Fruit fly (Drosophila melanogaster) whole organism, embryonic: Measurements from ENCODE around the gene Awh.
A peak's percentile ranks its signal among the peaks of the same experiment; 100 is the strongest.

Experiments used
- Bdp1 ChIP-seq: fragments of 200-800 bp; sonication (Bioruptor generic); optimal IDR thresholded peaks from 3 replicates; lab custom pipeline; 2016; ENCODE audit warnings: missing biosample characterization, missing genetic modification characterization
- CG10209 ChIP-seq: fragments of 200-800 bp; sonication (Bioruptor generic); optimal IDR thresholded peaks from 3 replicates; lab custom pipeline; 2017; ENCODE audit warnings: missing biosample characterization, mild to moderate bottlenecking, missing genetic modification characterization, missing genetic modification reagents
- CG12299 ChIP-seq: fragments of 200-800 bp; sonication (Bioruptor generic); optimal IDR thresholded peaks from 2 replicates; lab custom pipeline; 2018; ENCODE audit warnings: missing biosample characterization, mild to moderate bottlenecking, missing genetic modification characterization
- CG13775 ChIP-seq: fragments of 200-800 bp; sonication (Bioruptor generic); optimal IDR thresholded peaks from 3 replicates; lab custom pipeline; 2017; ENCODE audit warnings: missing biosample characterization, mild to moderate bottlenecking, missing genetic modification characterization
- CG14441 ChIP-seq: fragments of 200-800 bp; sonication (Bioruptor generic); IDR thresholded peaks from 2 replicates; pipeline ENCODE4 v1.3.6; 2022; ENCODE audit warnings: missing biosample characterization, missing genetic modification characterization
- CG14860 ChIP-seq: fragments of 200-800 bp; sonication (Bioruptor generic); IDR thresholded peaks from 3 replicates; pipeline ENCODE4 v1.3.6; 2022; ENCODE audit warnings: missing biosample characterization, missing genetic modification characterization; ENCODE audit not compliant: partially characterized antibody
- CG16815 ChIP-seq: fragments of 200-800 bp; sonication (Bioruptor generic); optimal IDR thresholded peaks from 3 replicates; lab custom pipeline; 2017; ENCODE audit warnings: missing biosample characterization, mild to moderate bottlenecking, missing genetic modification characterization
- CG17359 ChIP-seq: fragments of 200-800 bp; sonication (Bioruptor generic); optimal IDR thresholded peaks from 3 replicates; lab custom pipeline; 2018; ENCODE audit warnings: missing biosample characterization, mild to moderate bottlenecking, missing genetic modification characterization, moderate library complexity
- CG17612 ChIP-seq: fragments of 200-800 bp; sonication (Bioruptor generic); IDR thresholded peaks from 2 replicates; pipeline ENCODE4 v1.3.6; 2022; ENCODE audit warnings: missing biosample characterization, missing genetic modification characterization
- CG17802 ChIP-seq: fragments of 200-800 bp; sonication (Bioruptor generic); optimal IDR thresholded peaks from 2 replicates; lab custom pipeline; 2018; ENCODE audit warnings: missing biosample characterization, mild to moderate bottlenecking, missing genetic modification characterization, moderate library complexity
- CG18011 ChIP-seq: fragments of 200-800 bp; sonication (Bioruptor generic); optimal IDR thresholded peaks from 2 replicates; lab custom pipeline; 2017; ENCODE audit warnings: missing biosample characterization, missing genetic modification characterization, mild to moderate bottlenecking, moderate library complexity, missing genotype
- CG18619 ChIP-seq: fragments of 200-800 bp; sonication (Bioruptor generic); optimal IDR thresholded peaks from 3 replicates; lab custom pipeline; 2017; ENCODE audit warnings: missing biosample characterization, mild to moderate bottlenecking, missing genetic modification characterization
- CG30403 ChIP-seq: fragments of 200-800 bp; sonication (Bioruptor generic); optimal IDR thresholded peaks from 3 replicates; lab custom pipeline; 2016; ENCODE audit warnings: missing biosample characterization, missing genetic modification characterization
- CG31365 ChIP-seq: fragments of 200-800 bp; sonication (Bioruptor generic); optimal IDR thresholded peaks from 2 replicates; lab custom pipeline; 2018; ENCODE audit warnings: missing biosample characterization, mild to moderate bottlenecking, missing genetic modification characterization
- CG32532 ChIP-seq: fragments of 200-800 bp; sonication (Bioruptor generic); IDR thresholded peaks from 2 replicates; pipeline ENCODE4 v1.3.6; 2022; ENCODE audit warnings: missing biosample characterization, missing genetic modification characterization
- CG34422 ChIP-seq: fragments of 200-800 bp; sonication (Bioruptor generic); IDR thresholded peaks from 3 replicates; pipeline ENCODE4 v1.3.6; 2022; ENCODE audit warnings: missing biosample characterization, missing genetic modification characterization
- CG6854 ChIP-seq: fragments of 200-800 bp; sonication (Bioruptor generic); optimal IDR thresholded peaks from 3 replicates; lab custom pipeline; 2017; ENCODE audit warnings: missing biosample characterization, mild to moderate bottlenecking, missing genetic modification characterization
- CG7271 ChIP-seq: fragments of 200-800 bp; sonication (Bioruptor generic); optimal IDR thresholded peaks from 2 replicates; lab custom pipeline; 2018; ENCODE audit warnings: missing biosample characterization, mild to moderate bottlenecking, missing genetic modification characterization, moderate library complexity
- CG8290 ChIP-seq, 3 experiments: fragments of 200-800 bp; sonication (Bioruptor generic); optimal IDR thresholded peaks; 2 replicates each; lab custom pipeline; 2016 to 2019; ENCODE audit warnings: missing biosample characterization in 3 of 3, missing genetic modification characterization in 3 of 3, mild to moderate bottlenecking in 2 of 3, moderate library complexity in 1 of 3
- CG8765 ChIP-seq: fragments of 200-800 bp; sonication (Bioruptor generic); IDR thresholded peaks from 2 replicates; pipeline ENCODE4 v1.3.6; 2022; ENCODE audit warnings: missing biosample characterization, missing genetic modification characterization
- CG9727 ChIP-seq: fragments of 200-800 bp; sonication (Bioruptor generic); optimal IDR thresholded peaks from 3 replicates; lab custom pipeline; 2017; ENCODE audit warnings: missing biosample characterization, mild to moderate bottlenecking, missing genetic modification characterization
- CG9797 ChIP-seq: fragments of 200-800 bp; sonication (Bioruptor generic); optimal IDR thresholded peaks from 3 replicates; lab custom pipeline; 2018; ENCODE audit warnings: missing biosample characterization, mild to moderate bottlenecking, missing genetic modification characterization
- ERR ChIP-seq: fragments of 200-800 bp; sonication (Bioruptor generic); optimal IDR thresholded peaks from 2 replicates; lab custom pipeline; 2016; ENCODE audit warnings: missing biosample characterization, missing genetic modification characterization
- Fer2 ChIP-seq: fragments of 200-800 bp; sonication (Bioruptor generic); optimal IDR thresholded peaks from 2 replicates; lab custom pipeline; 2018; ENCODE audit warnings: missing biosample characterization, mild to moderate bottlenecking, missing genetic modification characterization, moderate library complexity
- Hr51 ChIP-seq, 2 experiments: fragments of 200-800 bp; sonication (Bioruptor generic); optimal IDR thresholded peaks; 2 replicates in 1 of 2; 3 replicates in 1 of 2; lab custom pipeline; 2016 to 2018; ENCODE audit warnings: missing biosample characterization in 2 of 2, missing genetic modification characterization in 2 of 2, mild to moderate bottlenecking in 1 of 2, moderate library complexity in 1 of 2
- MESR4 ChIP-seq: fragments of 200-800 bp; sonication (Bioruptor generic); optimal IDR thresholded peaks from 2 replicates; lab custom pipeline; 2018; ENCODE audit warnings: missing biosample characterization, mild to moderate bottlenecking, missing genetic modification characterization, moderate library complexity
- Med ChIP-seq: fragments of 200-800 bp; sonication (Bioruptor generic); peaks from one replicate; lab custom pipeline; 2016; ENCODE audit warnings: missing biosample characterization, missing genetic modification characterization, mild to moderate bottlenecking, inconsistent platforms, moderate library complexity
- Mes4 ChIP-seq: fragments of 200-800 bp; sonication (Bioruptor generic); optimal IDR thresholded peaks from 2 replicates; lab custom pipeline; 2016; ENCODE audit warnings: missing biosample characterization, missing genetic modification characterization
- PHDP ChIP-seq: fragments of 200-800 bp; sonication (Bioruptor generic); optimal IDR thresholded peaks from 3 replicates; lab custom pipeline; 2018; ENCODE audit warnings: missing biosample characterization, mild to moderate bottlenecking, missing genetic modification characterization, moderate library complexity
- Rfx ChIP-seq: fragments of 200-800 bp; sonication (Bioruptor generic); IDR thresholded peaks from 2 replicates; pipeline ENCODE4 v1.3.6; 2022; ENCODE audit warnings: missing biosample characterization, missing genetic modification characterization
- Sry-δ ChIP-seq: fragments of 200-800 bp; sonication (Bioruptor generic); optimal IDR thresholded peaks from 2 replicates; lab custom pipeline; 2016; ENCODE audit warnings: missing biosample characterization, missing genetic modification characterization
- amos ChIP-seq: fragments of 200-800 bp; sonication (Bioruptor generic); IDR thresholded peaks from 2 replicates; pipeline ENCODE4 v1.3.6; 2022; ENCODE audit warnings: missing biosample characterization, missing genetic modification characterization; ENCODE audit not compliant: partially characterized antibody
- crc ChIP-seq: fragments of 200-800 bp; sonication (Bioruptor generic); optimal IDR thresholded peaks from 2 replicates; lab custom pipeline; 2016; ENCODE audit warnings: missing biosample characterization, missing genetic modification characterization
- dmrt99B ChIP-seq: fragments of 200-800 bp; sonication (Bioruptor generic); optimal IDR thresholded peaks from 2 replicates; lab custom pipeline; 2018; ENCODE audit warnings: missing biosample characterization, mild to moderate bottlenecking, missing genetic modification characterization, moderate library complexity
- ftz-f1 ChIP-seq: fragments of 200-800 bp; sonication (Bioruptor generic); optimal IDR thresholded peaks from 2 replicates; lab custom pipeline; 2016; ENCODE audit warnings: missing biosample characterization, missing genetic modification characterization
- jing ChIP-seq: fragments of 200-800 bp; sonication (Bioruptor generic); optimal IDR thresholded peaks from 2 replicates; lab custom pipeline; 2018; ENCODE audit warnings: missing biosample characterization, mild to moderate bottlenecking, missing genetic modification characterization
- lilli ChIP-seq: fragments of 200-800 bp; sonication (Bioruptor generic); optimal IDR thresholded peaks from 3 replicates; lab custom pipeline; 2016; ENCODE audit warnings: missing biosample characterization, missing genetic modification characterization
- mirr ChIP-seq: fragments of 200-800 bp; sonication (Bioruptor generic); optimal IDR thresholded peaks from 3 replicates; lab custom pipeline; 2018; ENCODE audit warnings: missing biosample characterization, mild to moderate bottlenecking, missing genetic modification characterization
- nom ChIP-seq: fragments of 200-800 bp; sonication (Bioruptor generic); optimal IDR thresholded peaks from 2 replicates; lab custom pipeline; 2017; ENCODE audit warnings: missing biosample characterization, missing genetic modification characterization, mild to moderate bottlenecking, moderate library complexity, missing genetic modification reagents
- prd ChIP-seq, 3 experiments: fragments of >200 bp in 2 of 3; fragments of 200-800 bp in 1 of 3; sonication (Bioruptor generic) in 1 of 3; optimal IDR thresholded peaks in 2 of 3; IDR thresholded peaks in 1 of 3; 2 replicates in 2 of 3; 3 replicates in 1 of 3; pipeline versions ENCODE4 v1.3.6 to Lab custom; 2017 to 2022; ENCODE audit warnings: missing biosample characterization in 1 of 3, missing genetic modification characterization in 1 of 3
- row ChIP-seq: fragments of 200-800 bp; sonication (Bioruptor generic); IDR thresholded peaks from 3 replicates; pipeline ENCODE4 v1.3.6; 2022; ENCODE audit warnings: missing biosample characterization, missing genetic modification characterization
- run ChIP-seq: fragments of 200-800 bp; sonication (Bioruptor generic); optimal IDR thresholded peaks from 3 replicates; lab custom pipeline; 2018; ENCODE audit warnings: missing biosample characterization, mild to moderate bottlenecking, missing genetic modification characterization
- slp2 ChIP-seq: fragments of 200-800 bp; sonication (Bioruptor generic); optimal IDR thresholded peaks from 2 replicates; lab custom pipeline; 2016; ENCODE audit warnings: missing biosample characterization, missing genetic modification characterization
- sqz ChIP-seq: fragments of 200-800 bp; sonication (Bioruptor generic); optimal IDR thresholded peaks from 3 replicates; lab custom pipeline; 2018; ENCODE audit warnings: missing biosample characterization, mild to moderate bottlenecking, missing genetic modification characterization
- stc ChIP-seq: fragments of 200-800 bp; sonication (Bioruptor generic); IDR thresholded peaks from 2 replicates; pipeline ENCODE4 v1.3.6; 2022; ENCODE audit warnings: missing biosample characterization, missing genetic modification characterization
- sug ChIP-seq: fragments of 200-800 bp; optimal IDR thresholded peaks from 2 replicates; lab custom pipeline; 2019; ENCODE audit warnings: missing biosample characterization, mild to moderate bottlenecking, missing genetic modification characterization, moderate library complexity
- tup ChIP-seq: fragments of 200-800 bp; sonication (Bioruptor generic); optimal IDR thresholded peaks from 2 replicates; lab custom pipeline; 2016; ENCODE audit warnings: missing biosample characterization, mild to moderate bottlenecking, missing genetic modification characterization, moderate library complexity
- twi ChIP-seq: fragments of 200-800 bp; optimal IDR thresholded peaks from 2 replicates; lab custom pipeline; 2019; ENCODE audit warnings: missing biosample characterization, mild to moderate bottlenecking, missing genetic modification characterization, moderate library complexity
- unc-4 ChIP-seq: fragments of 200-800 bp; sonication (Bioruptor generic); IDR thresholded peaks from 2 replicates; pipeline ENCODE4 v1.3.6; 2022; ENCODE audit warnings: missing biosample characterization, missing genetic modification characterization; ENCODE audit not compliant: partially characterized antibody

Awh gene

DNA sequence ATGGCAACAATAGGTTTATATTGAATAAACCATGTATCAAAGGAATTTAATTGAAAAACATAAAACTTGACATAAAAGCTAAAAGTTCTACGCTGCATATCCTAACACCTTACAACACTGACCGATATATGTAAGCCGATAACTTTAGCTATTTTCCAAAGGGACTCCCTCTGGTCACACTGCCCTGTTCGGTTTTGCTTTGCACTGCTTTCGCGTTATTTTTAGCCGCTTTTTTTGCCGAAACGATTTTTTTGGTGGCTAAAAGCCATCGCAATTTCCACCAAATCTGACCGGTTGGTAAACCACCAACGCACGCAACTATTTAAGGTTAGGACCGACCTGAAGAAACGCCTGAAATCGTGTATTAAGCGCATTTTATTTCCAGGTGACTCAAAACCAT, 34.9 kb upstream of the Awh start, which contains the start of the genes CG32263 and PIG-B (continued):
- TF ChIP-seq unc-4 (GFP tag; lab: Robert Waterston, UW) (peak; percentile 66), sqz (GFP tag; lab: Kevin White, UChicago) (no peak), jing (GFP tag; lab: Kevin White, UChicago) (no peak), CG18011 (GFP tag; lab: Kevin White, UChicago) (peak; percentile 73), CG32532 (GFP tag; lab: Robert Waterston, UW) (no peak), CG10209 (GFP tag; lab: Kevin White, UChicago) (no peak), CG13775 (no peak), Med (peak; percentile 85), CG18619 (no peak), tup (GFP tag; lab: Kevin White, UChicago) (no peak), CG17359 (tag; lab: Kevin White, UChicago) (no peak), Hr51 (GFP tag; optimal IDR thresholded peaks at IDR 0.05; lab: Kevin White, UChicago) (no peak), sug (tag; lab: Kevin White, UChicago) (peak; percentile 24), CG17612 (GFP tag; lab: Robert Waterston, UW) (no peak), Mes4 (GFP tag; lab: Kevin White, UChicago) (no peak), CG14441 (GFP tag; lab: Robert Waterston, UW) (no peak), CG14860 (GFP tag; lab: Robert Waterston, UW) (peak; percentile 49), Bdp1 (GFP tag; lab: Kevin White, UChicago) (no peak), ERR (GFP tag; lab: Kevin White, UChicago) (no peak), CG6854 (GFP tag; lab: Kevin White, UChicago) (no peak), CG16815 (GFP tag; lab: Kevin White, UChicago) (no peak), MESR4 (GFP tag; lab: Kevin White, UChicago) (peak; percentile 60), row (GFP tag; lab: Robert Waterston, UW) (peak; percentile 51; the same call in 1 of the 3 replicates), twi (tag; lab: Kevin White, UChicago) (no peak), stc (GFP tag; lab: Robert Waterston, UW) (no peak), Fer2 (tag; lab: Kevin White, UChicago) (no peak), amos (peak; percentile 70), mirr (GFP tag; lab: Kevin White, UChicago) (no peak), Rfx (GFP tag; lab: Robert Waterston, UW) (peak; percentile 39), ftz-f1 (GFP tag; lab: Kevin White, UChicago) (no peak), Sry-δ (GFP tag; lab: Kevin White, UChicago) (peak; percentile 60), crc (GFP tag; lab: Kevin White, UChicago) (no peak), nom (GFP tag; lab: Kevin White, UChicago) (no peak), CG30403 (GFP tag; lab: Kevin White, UChicago) (no peak), CG34422 (GFP tag; lab: Robert Waterston, UW) (peak; percentile 44; the same call in 1 of the 3 replicates), CG9727 (GFP tag; lab: Kevin White, UChicago) (no peak), CG9797 (peak; percentile 68), CG8290 (GFP tag; optimal IDR thresholded peaks at IDR 0.05; lab: Kevin White, UChicago) (peak; percentile 71), CG8290 (tag; optimal IDR thresholded peaks at IDR 0.05; lab: Kevin White, UChicago) (peak in 1 of 2 experiments; percentile 54), dmrt99B (tag; lab: Kevin White, UChicago) (no peak), CG7271 (tag; lab: Kevin White, UChicago) (no peak), PHDP (tag; lab: Kevin White, UChicago) (no peak), prd (optimal IDR thresholded peaks at IDR 0.05; lab: Kevin White, UChicago) (no peak), prd (GFP tag; IDR thresholded peaks at IDR 0.05; lab: Robert Waterston, UW) (0 out of 3 replicates have a peak, but pooled peaks have one; percentile 13), run (tag; lab: Kevin White, UChicago) (peak; percentile 1), CG17802 (tag; lab: Kevin White, UChicago) (no peak), slp2 (no peak), CG12299 (tag; lab: Kevin White, UChicago) (no peak), CG8765 (GFP tag; lab: Robert Waterston, UW) (no peak), CG31365 (tag; lab: Kevin White, UChicago) (peak; percentile 72), lilli (no peak)
